Worm (Caenorhabditis elegans): ENCODE results near the gene F08F8.7.

The F08F8.7 gene

DNA sequence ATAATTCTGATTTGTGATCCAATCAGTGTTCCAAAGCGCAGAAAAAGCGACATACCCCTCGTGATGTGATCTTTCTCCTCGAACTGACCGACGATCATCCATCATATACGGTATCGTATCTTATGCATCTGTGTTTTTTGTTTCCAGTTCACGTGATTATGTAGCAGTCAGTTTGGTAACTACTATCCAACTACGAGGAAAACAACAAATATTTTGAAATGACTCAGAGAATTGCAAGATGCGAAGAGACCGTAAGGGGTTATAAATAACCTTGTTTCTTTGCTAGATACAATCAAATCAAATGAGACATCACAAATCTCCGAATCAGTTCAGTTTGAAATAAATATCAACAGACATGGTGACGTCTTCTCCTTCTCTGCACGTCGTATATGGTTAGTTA, 46.8 kb downstream of the F08F8.7 start (continued):
- TF ChIP-seq aha-1 (tag; optimal IDR thresholded peaks at IDR 0.05) (no peak), lin-15B (tag; optimal IDR thresholded peaks at IDR 0.05) (no peak), alr-1 (tag; optimal IDR thresholded peaks at IDR 0.05; ENCODE audit: borderline replicate concordance) (no peak), hlh-17 (GFP tag; optimal IDR thresholded peaks at IDR 0.05; ENCODE audit: borderline replicate concordance) (no peak), efl-1 (optimal IDR thresholded peaks at IDR 0.05) (peak in 1 of 2 experiments; percentile 8), efl-1 (GFP tag; optimal IDR thresholded peaks at IDR 0.05 in 1 of 2) (peak in 1 of 2 experiments; percentile 85), grh-1 (GFP tag; IDR thresholded peaks at IDR 0.05) (peak; percentile 36; the same call in 1 of the 2 replicates), tlp-1 (tag; optimal IDR thresholded peaks at IDR 0.05) (no peak), mdl-1 (tag; optimal IDR thresholded peaks at IDR 0.05) (peak in 1 of 2 experiments; percentile 53), dpl-1 (GFP tag; optimal IDR thresholded peaks at IDR 0.05) (peak in 1 of 3 experiments; percentile 39), ceh-90 (tag; optimal IDR thresholded peaks at IDR 0.05) (no peak), fos-1 (tag; optimal IDR thresholded peaks at IDR 0.05) (no peak), nhr-76 (tag; optimal IDR thresholded peaks at IDR 0.05) (no peak), nhr-28 (tag; optimal IDR thresholded peaks at IDR 0.05) (no peak), vab-15 (tag; optimal IDR thresholded peaks at IDR 0.05) (no peak), ceh-82 (tag; optimal IDR thresholded peaks at IDR 0.05) (no peak), unc-86 (tag; optimal IDR thresholded peaks at IDR 0.05) (no peak), zip-4 (GFP tag; optimal IDR thresholded peaks at IDR 0.05) (no peak), lin-39 (tag; optimal IDR thresholded peaks at IDR 0.05) (no peak), ztf-11 (tag; optimal IDR thresholded peaks at IDR 0.05) (no peak), nhr-77 (tag; optimal IDR thresholded peaks at IDR 0.05) (no peak), egl-13 (tag; optimal IDR thresholded peaks at IDR 0.05) (no peak), Y116A8C.19 (tag; optimal IDR thresholded peaks at IDR 0.05; ENCODE audit: borderline replicate concordance) (no peak), nhr-85 (tag) (peak; percentile 99), ceh-63 (GFP tag; optimal IDR thresholded peaks at IDR 0.05) (no peak), unc-30 (tag; optimal IDR thresholded peaks at IDR 0.05) (no peak), C16A3.4 (tag; optimal IDR thresholded peaks at IDR 0.05) (peak; percentile 69), sox-4 (tag; optimal IDR thresholded peaks at IDR 0.05) (no peak), pqm-1 (tag; optimal IDR thresholded peaks at IDR 0.05) (no peak), fkh-4 (tag; optimal IDR thresholded peaks at IDR 0.05; ENCODE audit: borderline replicate concordance) (no peak), sup-37 (GFP tag; optimal IDR thresholded peaks at IDR 0.05) (no peak), fkh-8 (tag; optimal IDR thresholded peaks at IDR 0.05) (no peak), nhr-19 (GFP tag; conservative IDR thresholded peaks at IDR 0.05) (peak; percentile 57), mep-1 (tag; optimal IDR thresholded peaks at IDR 0.05) (peak; percentile 46), mab-9 (GFP tag; IDR thresholded peaks at IDR 0.05) (no peak), nhr-20 (tag; optimal IDR thresholded peaks at IDR 0.05) (peak; percentile 89), zag-1 (tag; optimal IDR thresholded peaks at IDR 0.05) (no peak), isw-1 (GFP tag; IDR thresholded peaks at IDR 0.05) (no peak), lsy-2 (tag; optimal IDR thresholded peaks at IDR 0.05) (peak; percentile 50 to 72), lin-13 (GFP tag; optimal IDR thresholded peaks at IDR 0.05) (peak; percentile 31), lir-3 (tag; optimal IDR thresholded peaks at IDR 0.05; ENCODE audit: poor library complexity) (no peak), efl-3 (GFP tag; optimal IDR thresholded peaks at IDR 0.05) (peak; percentile 38), pag-3 (tag; optimal IDR thresholded peaks at IDR 0.05; ENCODE audit: borderline replicate concordance, insufficient read depth) (no peak)

DNA sequence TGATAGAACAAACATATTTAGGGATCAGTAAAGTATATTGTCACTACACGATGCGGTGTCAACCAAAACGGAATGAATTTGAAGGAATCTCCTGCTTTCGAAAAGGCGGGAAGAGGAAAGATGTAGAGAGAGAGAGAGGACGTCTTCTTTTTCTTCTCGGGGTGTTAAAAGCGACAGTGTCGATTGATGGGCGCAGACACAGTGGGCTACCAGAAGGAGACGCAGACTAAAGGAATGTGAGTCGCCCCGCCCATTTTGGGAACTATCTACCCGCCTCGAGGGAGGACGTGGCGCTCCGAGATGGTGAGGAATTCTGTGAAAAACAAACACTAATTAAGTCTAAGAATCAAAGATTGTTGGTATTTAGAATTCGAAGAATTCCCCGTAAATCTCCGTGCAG, 47.5 kb downstream of the F08F8.7 start, which contains the start of the genes B0361.14 and B0361.9:
Gene B0361.14 (minus strand): TSS at position 66 of the 400 bp plus-strand sequence.
Gene B0361.9 (minus strand): TSS at position 166 of the 400 bp plus-strand sequence.
- TF ChIP-seq Y116A8C.19 (tag; optimal IDR thresholded peaks at IDR 0.05; ENCODE audit: borderline replicate concordance) (no peak), nhr-12 (tag; optimal IDR thresholded peaks at IDR 0.05) (no peak), nhr-20 (tag; optimal IDR thresholded peaks at IDR 0.05) (peak; percentile 47), lin-15B (tag; optimal IDR thresholded peaks at IDR 0.05) (no peak), nhr-76 (tag; optimal IDR thresholded peaks at IDR 0.05) (no peak), snu-23 (GFP tag; optimal IDR thresholded peaks at IDR 0.05) (peak; percentile 33), tlp-1 (tag; optimal IDR thresholded peaks at IDR 0.05) (no peak), aha-1 (tag; optimal IDR thresholded peaks at IDR 0.05) (no peak), nhr-71 (tag; optimal IDR thresholded peaks at IDR 0.05) (peak; percentile 25), mep-1 (tag; optimal IDR thresholded peaks at IDR 0.05) (peak; percentile 1), C34B4.2 (tag; optimal IDR thresholded peaks at IDR 0.05) (no peak), unc-30 (tag; optimal IDR thresholded peaks at IDR 0.05) (no peak), nhr-19 (GFP tag; conservative IDR thresholded peaks at IDR 0.05) (no peak), C16A3.4 (tag; optimal IDR thresholded peaks at IDR 0.05) (no peak), nhr-90 (tag; optimal IDR thresholded peaks at IDR 0.05; ENCODE audit: poor library complexity) (no peak), elt-2 (tag; optimal IDR thresholded peaks at IDR 0.05) (no peak), pag-3 (tag; optimal IDR thresholded peaks at IDR 0.05; ENCODE audit: borderline replicate concordance, insufficient read depth) (no peak), hpl-2 (GFP tag; optimal IDR thresholded peaks at IDR 0.05) (no peak), mab-9 (GFP tag; IDR thresholded peaks at IDR 0.05) (no peak), dsc-1 (tag; optimal IDR thresholded peaks at IDR 0.05) (no peak), nhr-85 (tag) (peak; percentile 67), efl-3 (GFP tag; optimal IDR thresholded peaks at IDR 0.05) (no peak)
